Fruit fly (Drosophila melanogaster) whole organism, pupa: ENCODE data around the gene H15.

Source experiments
- CG12605 ChIP-seq: fragments of 200-800 bp; sonication (Bioruptor generic); IDR thresholded peaks from 2 replicates; pipeline ENCODE4 v1.3.6; 2022; ENCODE audit warnings: missing biosample characterization, missing genetic modification characterization
- CG14655 ChIP-seq: fragments of 200-800 bp; sonication (Bioruptor generic); optimal IDR thresholded peaks from 3 replicates; lab custom pipeline; 2017; ENCODE audit warnings: mild to moderate bottlenecking, missing biosample characterization, missing genetic modification reagents, missing genetic modification characterization
- CG15710 ChIP-seq: fragments of 200-800 bp; sonication (Bioruptor generic); optimal IDR thresholded peaks from 2 replicates; lab custom pipeline; 2018; ENCODE audit warnings: missing biosample characterization, mild to moderate bottlenecking, missing genetic modification characterization, moderate library complexity
- CG17806 ChIP-seq: fragments of 200-800 bp; sonication (Bioruptor generic); optimal IDR thresholded peaks from 2 replicates; lab custom pipeline; 2018; ENCODE audit warnings: missing biosample characterization, mild to moderate bottlenecking, missing genetic modification characterization, moderate library complexity
- CG32121 ChIP-seq: fragments of 200-800 bp; sonication (Bioruptor generic); IDR thresholded peaks from 2 replicates; pipeline ENCODE4 v1.3.6; 2022; ENCODE audit warnings: missing biosample characterization, missing genetic modification characterization
- CG8159 ChIP-seq: fragments of 200-800 bp; sonication (Bioruptor generic); optimal IDR thresholded peaks from 3 replicates; lab custom pipeline; 2018; ENCODE audit warnings: missing biosample characterization, mild to moderate bottlenecking, missing genetic modification characterization, moderate library complexity
- CG8301 ChIP-seq: fragments of 200-800 bp; sonication (Bioruptor generic); optimal IDR thresholded peaks from 2 replicates; lab custom pipeline; 2018; ENCODE audit warnings: missing biosample characterization, mild to moderate bottlenecking, missing genetic modification characterization
- EcR ChIP-seq: fragments of 200-800 bp; sonication (Bioruptor generic); optimal IDR thresholded peaks from 3 replicates; lab custom pipeline; 2019; ENCODE audit warnings: missing biosample characterization, missing genetic modification characterization, mild to moderate bottlenecking, moderate library complexity, missing genetic modification reagents
- Ets98B ChIP-seq: fragments of 200-800 bp; sonication (Bioruptor generic); IDR thresholded peaks from 2 replicates; pipeline ENCODE4 v1.3.6; 2022; ENCODE audit warnings: missing biosample characterization, missing genetic modification characterization
- Pif1A ChIP-seq: fragments of 200-800 bp; sonication (Bioruptor generic); optimal IDR thresholded peaks from 3 replicates; lab custom pipeline; 2016; ENCODE audit warnings: missing biosample characterization, missing genetic modification characterization
- Pif1B ChIP-seq: fragments of 200-800 bp; sonication (Bioruptor generic); optimal IDR thresholded peaks from 3 replicates; lab custom pipeline; 2016; ENCODE audit warnings: missing biosample characterization, missing genetic modification characterization
- fd96Ca ChIP-seq: fragments of 200-800 bp; sonication (Bioruptor generic); IDR thresholded peaks from 3 replicates; pipeline ENCODE4 v1.3.6; 2022; ENCODE audit warnings: missing biosample characterization, missing genetic modification characterization
- rn ChIP-seq: fragments of 200-800 bp; sonication (Bioruptor generic); IDR thresholded peaks from 2 replicates; pipeline ENCODE4 v1.3.6; 2022; ENCODE audit warnings: missing biosample characterization, missing genetic modification characterization

dm6 chr2L:5453077-5453476, 49.0 kb downstream of the H15 start:
- TF ChIP-seq rn (GFP tag; lab: Robert Waterston, UW): no peak
- TF ChIP-seq CG8301 (tag; lab: Kevin White, UChicago): no peak
- no peak for TF ChIP-seq CG8159 (tag; lab: Kevin White, UChicago)
- no peak for TF ChIP-seq CG17806
- no peak for TF ChIP-seq CG32121 (GFP tag; lab: Robert Waterston, UW)
- no peak for TF ChIP-seq EcR
- no peak for TF ChIP-seq fd96Ca (GFP tag; lab: Robert Waterston, UW)
- TF ChIP-seq CG14655 (GFP tag; lab: Kevin White, UChicago): no peak
- no peak for TF ChIP-seq CG12605 (GFP tag; lab: Robert Waterston, UW)
- TF ChIP-seq Pif1B (GFP tag; lab: Kevin White, UChicago): no peak
- no peak for TF ChIP-seq CG15710 (tag; lab: Kevin White, UChicago)
- TF ChIP-seq Ets98B (GFP tag; lab: Robert Waterston, UW): no peak
- no peak for TF ChIP-seq Pif1A (GFP tag; lab: Kevin White, UChicago)
